Worm (Caenorhabditis elegans): ENCODE results near the gene F46H5.5.

DNA sequence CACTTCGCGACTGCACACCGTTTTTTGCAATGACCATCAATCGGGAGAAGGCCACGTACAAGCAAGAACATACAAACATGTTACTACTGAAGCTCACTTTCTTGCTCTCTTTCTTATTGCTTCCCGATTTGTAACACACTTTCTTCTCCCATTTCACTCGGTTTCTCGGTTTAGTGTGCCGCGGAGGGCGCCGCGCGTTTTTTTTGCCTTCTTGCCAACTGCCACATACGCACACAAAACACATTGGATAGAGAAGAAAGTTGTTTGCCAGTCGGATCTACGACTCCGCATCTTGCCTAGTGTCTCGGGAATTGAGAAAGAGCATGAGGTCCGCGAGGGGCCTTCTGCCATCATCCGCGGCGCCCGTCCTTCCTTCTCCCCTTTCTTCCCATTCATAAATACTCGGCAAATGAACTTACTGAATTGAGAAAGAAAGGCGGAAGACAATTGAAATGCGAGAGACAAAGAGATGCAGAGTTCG is 22.0 kb downstream of the F46H5.5 start:
- TF ChIP-seq him-1 (tag; optimal IDR thresholded peaks at IDR 0.05) (peak; percentile 81), W03F9.2 (tag; optimal IDR thresholded peaks at IDR 0.05) (no peak), dao-5 (tag; optimal IDR thresholded peaks at IDR 0.05) (no peak)

Data from whole organism, L4/young adult.